Worm (Caenorhabditis elegans) whole organism, mixed stage, embryonic: ENCODE data around the gene F23B12.7.
A peak's percentile ranks its signal among the peaks of the same experiment; 100 is the strongest.

ENCODE experiments used
- M03D4.4 ChIP-seq: sonication (generic microtip); optimal IDR thresholded peaks from 2 replicates; lab custom pipeline; 2017; ENCODE audit warnings: mild to moderate bottlenecking, missing genetic modification characterization, missing compliant biosample characterization
- blmp-1 ChIP-seq: fragments of 150-350 bp; optimal IDR thresholded peaks from 2 replicates; lab custom pipeline; 2014; ENCODE audit warnings: missing biosample characterization, missing genetic modification characterization
- ceh-83 ChIP-seq: fragments of 200-800 bp; sonication (Bioruptor generic); optimal IDR thresholded peaks from 2 replicates; lab custom pipeline; 2018; ENCODE audit warnings: mild to moderate bottlenecking, missing genetic modification characterization, missing compliant biosample characterization
- ces-1 ChIP-seq: fragments of 150-350 bp; optimal IDR thresholded peaks from 2 replicates; lab custom pipeline; 2014; ENCODE audit warnings: missing biosample characterization, missing genetic modification reagents, missing genetic modification characterization
- cnd-1 ChIP-seq: fragments of 200-800 bp; sonication (Bioruptor generic); optimal IDR thresholded peaks from 2 replicates; lab custom pipeline; 2018; ENCODE audit warnings: mild to moderate bottlenecking, missing genetic modification characterization, missing compliant biosample characterization
- drap-1 ChIP-seq: fragments of 200-800 bp; sonication (Bioruptor generic); optimal IDR thresholded peaks from 3 replicates; lab custom pipeline; 2018; ENCODE audit warnings: mild to moderate bottlenecking, missing genetic modification characterization, missing compliant biosample characterization
- elt-1 ChIP-seq: sonication (generic microtip); optimal IDR thresholded peaks from 2 replicates; lab custom pipeline; 2017; ENCODE audit warnings: missing genetic modification characterization, mild to moderate bottlenecking, missing compliant biosample characterization, antibody characterized with exemption, moderate library complexity, borderline replicate concordance; ENCODE audit not compliant: insufficient read depth
- flh-1 ChIP-seq: fragments of 200-800 bp; sonication (Bioruptor generic); optimal IDR thresholded peaks from 2 replicates; lab custom pipeline; 2018; ENCODE audit warnings: mild to moderate bottlenecking, missing genetic modification characterization, moderate library complexity, missing compliant biosample characterization
- hlh-1 ChIP-seq: fragments of 150-350 bp; optimal IDR thresholded peaks from 2 replicates; lab custom pipeline; 2014; ENCODE audit warnings: missing biosample characterization, missing genetic modification reagents, missing genetic modification characterization
- lin-13 ChIP-seq: fragments of 150-350 bp; optimal IDR thresholded peaks from 2 replicates; lab custom pipeline; 2014; ENCODE audit warnings: missing biosample characterization, missing genetic modification characterization
- lin-32 ChIP-seq: fragments of 200-800 bp; sonication (Bioruptor generic); optimal IDR thresholded peaks from 2 replicates; lab custom pipeline; 2018; ENCODE audit warnings: mild to moderate bottlenecking, missing genetic modification characterization, missing compliant biosample characterization
- lsy-2 ChIP-seq: fragments of 150-350 bp; optimal IDR thresholded peaks from 2 replicates; lab custom pipeline; 2014; ENCODE audit warnings: missing biosample characterization, missing genetic modification characterization
- mab-5 ChIP-seq: fragments of 150-350 bp; optimal IDR thresholded peaks from 2 replicates; lab custom pipeline; 2014; ENCODE audit warnings: missing biosample characterization, missing genetic modification characterization
- mls-2 ChIP-seq: sonication (generic microtip); optimal IDR thresholded peaks from 2 replicates; lab custom pipeline; 2016; ENCODE audit warnings: mild to moderate bottlenecking, missing genetic modification characterization, moderate library complexity, missing compliant biosample characterization
- nhr-12 ChIP-seq: fragments of 150-350 bp; optimal IDR thresholded peaks from 2 replicates; lab custom pipeline; 2014; ENCODE audit warnings: missing biosample characterization, missing genetic modification characterization
- nhr-2 ChIP-seq: fragments of 150-350 bp; optimal IDR thresholded peaks from 2 replicates; lab custom pipeline; 2014; ENCODE audit warnings: missing biosample characterization, missing genetic modification characterization
- nhr-237 ChIP-seq: fragments of 150-350 bp; optimal IDR thresholded peaks from 2 replicates; lab custom pipeline; 2014; ENCODE audit warnings: missing biosample characterization, missing genetic modification characterization
- nhr-28 ChIP-seq: fragments of 150-350 bp; optimal IDR thresholded peaks from 2 replicates; lab custom pipeline; 2014; ENCODE audit warnings: missing biosample characterization, missing genetic modification characterization
- pha-4 ChIP-seq: fragments of 150-350 bp; optimal IDR thresholded peaks from 2 replicates; lab custom pipeline; 2018; ENCODE audit warnings: missing biosample characterization, missing genetic modification reagents, missing genetic modification characterization
- sem-2 ChIP-seq: fragments of 200-800 bp; sonication (Bioruptor generic); optimal IDR thresholded peaks from 2 replicates; lab custom pipeline; 2018; ENCODE audit warnings: mild to moderate bottlenecking, missing genetic modification characterization, missing compliant biosample characterization
- snpc-4 ChIP-seq: fragments of 150-350 bp; optimal IDR thresholded peaks from 2 replicates; lab custom pipeline; 2014; ENCODE audit warnings: missing biosample characterization, missing genetic modification characterization
- sptf-1 ChIP-seq: sonication (generic microtip); optimal IDR thresholded peaks from 2 replicates; lab custom pipeline; 2017; ENCODE audit warnings: mild to moderate bottlenecking, missing genetic modification characterization, moderate library complexity, missing compliant biosample characterization
- tbx-8 ChIP-seq: fragments of 200-800 bp; sonication (Bioruptor generic); optimal IDR thresholded peaks from 2 replicates; lab custom pipeline; 2018; ENCODE audit warnings: mild to moderate bottlenecking, missing genetic modification characterization, moderate library complexity, missing compliant biosample characterization
- unc-120 ChIP-seq: sonication (generic microtip); optimal IDR thresholded peaks from 2 replicates; lab custom pipeline; 2017; ENCODE audit warnings: missing genetic modification characterization, missing compliant biosample characterization; ENCODE audit not compliant: poor library complexity, severe bottlenecking
- unc-39 ChIP-seq: fragments of 150-350 bp; optimal IDR thresholded peaks from 2 replicates; lab custom pipeline; 2014; ENCODE audit warnings: missing biosample characterization, missing genetic modification characterization
- unc-62 ChIP-seq: fragments of 150-350 bp; optimal IDR thresholded peaks from 2 replicates; lab custom pipeline; 2014; ENCODE audit warnings: missing biosample characterization, missing genetic modification reagents, missing genetic modification characterization
- zip-8 ChIP-seq: fragments of 150-350 bp; optimal IDR thresholded peaks from 2 replicates; lab custom pipeline; 2014; ENCODE audit warnings: missing biosample characterization, missing genetic modification characterization
- ztf-11 ChIP-seq: fragments of 150-350 bp; optimal IDR thresholded peaks from 2 replicates; lab custom pipeline; 2014; ENCODE audit warnings: missing biosample characterization, missing genetic modification characterization

F23B12.7 gene

ce11 chrV:14481401-14481800 lies 31.9 kb downstream of the F23B12.7 start, which contains the start of gene R02D5.7:
TSS of gene R02D5.7 (minus strand) at chrV:14481501.
- TF ChIP-seq M03D4.4 (no peak), snpc-4 (tag; lab: Kevin White, UChicago) (no peak), ceh-83 (GFP tag; lab: Kevin White, UChicago) (no peak), sem-2 (GFP tag; lab: Kevin White, UChicago) (no peak), nhr-2 (tag; lab: Kevin White, UChicago) (no peak), ces-1 (GFP tag; lab: Kevin White, UChicago) (no peak)

DNA sequence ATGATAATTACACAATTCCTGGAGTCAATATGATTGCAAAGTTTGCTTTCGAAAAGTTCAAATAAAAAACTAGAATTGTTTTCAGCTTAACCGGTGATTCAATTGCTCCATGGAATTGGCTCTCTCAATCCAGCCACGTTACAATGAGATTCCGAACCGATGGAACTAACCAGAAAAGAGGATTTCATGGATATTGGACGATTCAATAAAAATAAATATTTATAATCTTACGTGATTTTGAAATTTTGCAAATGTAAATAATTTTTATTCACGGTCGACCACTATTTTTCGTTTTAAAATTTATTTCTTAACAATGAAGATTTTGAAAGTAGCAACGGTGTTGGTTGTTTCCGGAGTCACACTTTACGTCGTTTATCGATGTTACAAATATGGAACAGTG lies 32.5 kb downstream of the F23B12.7 start, which contains the start of gene R02D5.10:
R02D5.10 (plus strand) TSS at position 301 of the 400 bp plus-strand sequence.
- TF ChIP-seq pha-4 (tag; lab: Kevin White, UChicago) (no peak), M03D4.4 (no peak), ces-1 (GFP tag; lab: Kevin White, UChicago) (no peak)
- TF ChIP-seq, all 35 proteins: peak for 0

- TF ChIP-seq lin-32 (GFP tag; lab: Kevin White, UChicago) = no peak
- TF ChIP-seq mab-5 (tag; lab: Kevin White, UChicago) = no peak
- no peak for TF ChIP-seq lsy-2 (tag; lab: Kevin White, UChicago)
- TF ChIP-seq flh-1 (GFP tag; lab: Kevin White, UChicago) = no peak
- TF ChIP-seq snpc-4 (tag; lab: Kevin White, UChicago) = no peak
Measured at ce11 chrV:14482728-14483210, 33.3 kb downstream of the F23B12.7 start, which contains the start of gene R02D5.3. TSS of gene R02D5.3 (plus strand) at chrV:14483160.

- TF ChIP-seq mab-5 (tag; lab: Kevin White, UChicago) (no peak), cnd-1 (tag; lab: Kevin White, UChicago) (no peak), snpc-4 (tag; lab: Kevin White, UChicago) (no peak), nhr-12 (no peak), flh-1 (GFP tag; lab: Kevin White, UChicago) (no peak), hlh-1 (no peak), unc-39 (tag; lab: Kevin White, UChicago) (no peak), mls-2 (no peak), ces-1 (GFP tag; lab: Kevin White, UChicago) (no peak)
Measured at ce11 chrV:14484582-14484981, 35.1 kb downstream of the F23B12.7 start, which contains the start of gene R02D5.4. TSS of gene R02D5.4 (minus strand) at chrV:14484682.

DNA sequence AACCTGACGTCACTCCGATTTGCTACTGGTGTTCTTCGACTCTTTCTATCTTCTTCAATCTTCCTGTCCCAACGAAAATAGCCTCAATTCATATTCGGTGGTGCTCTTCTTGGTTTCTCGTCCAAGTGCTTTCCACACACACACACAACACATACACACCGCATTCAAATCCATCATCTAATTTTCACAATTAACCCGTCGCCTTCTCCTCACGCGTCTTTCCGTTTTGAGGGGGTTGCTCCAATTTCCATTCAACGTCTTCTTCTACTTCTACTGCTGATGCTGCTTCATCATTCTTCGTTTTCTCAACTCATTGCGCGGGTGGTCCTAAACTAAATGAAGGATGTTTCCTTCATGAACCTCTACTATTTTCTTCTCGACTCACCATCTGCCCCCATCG lies 41.6 kb downstream of the F23B12.7 start:
- TF ChIP-seq ces-1 (GFP tag; lab: Kevin White, UChicago) (peak; percentile 92), mls-2 (no peak), lin-13 (tag; lab: Kevin White, UChicago) (no peak), unc-120 (tag; lab: Kevin White, UChicago) (no peak), sptf-1 (tag; lab: Kevin White, UChicago) (peak; percentile 2), drap-1 (GFP tag; lab: Kevin White, UChicago) (peak; percentile 55)

ce11 chrV:14493665-14494064 lies 44.2 kb downstream of the F23B12.7 start:
- TF ChIP-seq nhr-28 (tag; lab: Kevin White, UChicago) = no peak

ce11 chrV:14495493-14495892 lies 46.0 kb downstream of the F23B12.7 start:
- TF ChIP-seq nhr-237 (tag; lab: Kevin White, UChicago) (no peak), elt-1 (peak; percentile 25), blmp-1 (peak; percentile 89)

DNA sequence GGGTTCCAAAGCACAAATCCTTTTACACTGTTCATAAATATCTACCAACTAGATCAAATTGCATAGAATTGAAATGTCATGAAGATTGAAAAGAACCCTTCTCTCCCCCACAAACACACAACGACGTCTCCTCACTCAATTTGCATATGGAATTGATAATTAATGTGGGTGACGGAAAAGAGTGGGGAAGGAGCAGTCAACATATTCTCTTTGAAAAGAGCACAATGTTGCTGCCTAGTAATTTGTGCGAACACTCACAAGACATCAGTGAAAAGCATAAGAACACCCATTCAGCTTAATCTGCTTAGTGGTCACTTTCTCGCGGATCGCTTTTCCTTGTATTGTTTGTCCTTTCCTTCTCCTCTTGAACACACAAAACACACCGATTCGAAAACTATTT lies 46.9 kb downstream of the F23B12.7 start:
- no peak for TF ChIP-seq ceh-83 (GFP tag; lab: Kevin White, UChicago)
- TF ChIP-seq unc-39 (tag; lab: Kevin White, UChicago) = no peak
- no peak for TF ChIP-seq ztf-11 (tag; lab: Kevin White, UChicago)
- no peak for TF ChIP-seq unc-120 (tag; lab: Kevin White, UChicago)
- peak; percentile 86 for TF ChIP-seq ces-1 (GFP tag; lab: Kevin White, UChicago)
- TF ChIP-seq nhr-2 (tag; lab: Kevin White, UChicago) = no peak
- TF ChIP-seq nhr-12 = no peak
- TF ChIP-seq elt-1 = no peak
- peak; percentile 27 for TF ChIP-seq unc-62 (GFP tag; lab: Kevin White, UChicago)
- TF ChIP-seq tbx-8 (GFP tag; lab: Kevin White, UChicago) = no peak
- no peak for TF ChIP-seq hlh-1
- peak; percentile 51 for TF ChIP-seq drap-1 (GFP tag; lab: Kevin White, UChicago)
- TF ChIP-seq pha-4 (tag; lab: Kevin White, UChicago) = no peak
- no peak for TF ChIP-seq nhr-237 (tag; lab: Kevin White, UChicago)
- no peak for TF ChIP-seq snpc-4 (tag; lab: Kevin White, UChicago)
- TF ChIP-seq zip-8 (tag; lab: Kevin White, UChicago) = no peak
- TF ChIP-seq, all 35 proteins: peak for 3
